Fruit fly (Drosophila melanogaster) whole organism, prepupa: ENCODE measurements around the gene osp.

Source experiments
- Blimp-1 ChIP-seq: fragments of 200-800 bp; sonication (Bioruptor generic); optimal IDR thresholded peaks from 3 replicates; lab custom pipeline; 2017; ENCODE audit warnings: missing biosample characterization, missing genetic modification characterization, mild to moderate bottlenecking, moderate library complexity, missing genetic modification reagents
- CG11902 ChIP-seq: fragments of 200-800 bp; sonication (Bioruptor generic); optimal IDR thresholded peaks from 3 replicates; lab custom pipeline; 2016; ENCODE audit warnings: missing biosample characterization, missing genetic modification characterization
- CG31627 ChIP-seq: fragments of 200-800 bp; sonication (Bioruptor generic); optimal IDR thresholded peaks from 3 replicates; lab custom pipeline; 2016; ENCODE audit warnings: missing biosample characterization, missing genetic modification characterization
- CG6854 ChIP-seq: fragments of 200-800 bp; sonication (Bioruptor generic); optimal IDR thresholded peaks from 2 replicates; lab custom pipeline; 2017; ENCODE audit warnings: missing biosample characterization, mild to moderate bottlenecking, missing genetic modification characterization
- CG8119 ChIP-seq: fragments of 200-800 bp; sonication (Bioruptor generic); IDR thresholded peaks from 3 replicates; pipeline ENCODE4 v1.3.6; 2022; ENCODE audit warnings: missing biosample characterization, missing genetic modification characterization
- Hr39 ChIP-seq: fragments of 200-800 bp; sonication (Bioruptor generic); optimal IDR thresholded peaks from 2 replicates; lab custom pipeline; 2016; ENCODE audit warnings: missing biosample characterization, missing genetic modification characterization
- achi ChIP-seq: fragments of 200-800 bp; sonication (Bioruptor generic); optimal IDR thresholded peaks from 3 replicates; lab custom pipeline; 2016; ENCODE audit warnings: missing biosample characterization, missing genetic modification characterization
- pdm3 ChIP-seq: fragments of 200-800 bp; sonication (Bioruptor generic); optimal IDR thresholded peaks from 3 replicates; lab custom pipeline; 2016; ENCODE audit warnings: missing biosample characterization, missing genetic modification characterization

dm6 chr2L:14632799-14633198, 56.3 kb downstream of the osp start:
- TF ChIP-seq Hr39 (no peak), achi (GFP tag; lab: Kevin White, UChicago) (no peak), CG8119 (GFP tag; lab: Robert Waterston, UW) (no peak), Blimp-1 (GFP tag; lab: Kevin White, UChicago) (no peak), pdm3 (GFP tag; lab: Kevin White, UChicago) (no peak), CG6854 (GFP tag; lab: Kevin White, UChicago) (no peak), CG11902 (GFP tag; lab: Kevin White, UChicago) (no peak), CG31627 (GFP tag; lab: Kevin White, UChicago) (no peak)
